Worm (Caenorhabditis elegans) whole organism, L3 larva: Measurements from ENCODE around the gene C55A6.1.

ENCODE experiments used
- R02D3.7 ChIP-seq: fragments of 150-350 bp; optimal IDR thresholded peaks from 2 replicates; lab custom pipeline; 2014; ENCODE audit warnings: missing biosample characterization, missing genetic modification characterization
- ZK546.5 ChIP-seq: sonication (generic microtip); optimal IDR thresholded peaks from 2 replicates; lab custom pipeline; 2017; ENCODE audit warnings: missing biosample characterization, missing genetic modification characterization
- aly-2 ChIP-seq: fragments of 150-350 bp; optimal IDR thresholded peaks from 2 replicates; lab custom pipeline; 2014; ENCODE audit warnings: missing biosample characterization, missing genetic modification characterization
- ama-1 ChIP-seq: fragments of 150-350 bp; optimal IDR thresholded peaks from 2 replicates; lab custom pipeline; 2018
- ceh-16 ChIP-seq: sonication (generic microtip); optimal IDR thresholded peaks from 2 replicates; lab custom pipeline; 2017; ENCODE audit warnings: missing biosample characterization, missing genetic modification characterization
- ceh-28 ChIP-seq: fragments of 150-350 bp; optimal IDR thresholded peaks from 2 replicates; lab custom pipeline; 2014; ENCODE audit warnings: missing biosample characterization, missing genetic modification reagents, missing genetic modification characterization
- ceh-82 ChIP-seq: fragments of 150-350 bp; optimal IDR thresholded peaks from 2 replicates; lab custom pipeline; 2014; ENCODE audit warnings: missing biosample characterization, missing genetic modification characterization
- ceh-9 ChIP-seq: sonication (generic microtip); optimal IDR thresholded peaks from 2 replicates; lab custom pipeline; 2018; ENCODE audit warnings: missing biosample characterization, missing genetic modification characterization
- egl-27 ChIP-seq: sonication (generic microtip); optimal IDR thresholded peaks from 4 replicates; lab custom pipeline; 2017; ENCODE audit warnings: missing biosample characterization, missing genetic modification reagents, missing genetic modification characterization
- elt-1 ChIP-seq: fragments of 150-350 bp; optimal IDR thresholded peaks from 2 replicates; lab custom pipeline; 2014; ENCODE audit warnings: missing biosample characterization, missing genetic modification characterization
- elt-2 ChIP-seq: sonication (generic microtip); optimal IDR thresholded peaks from 2 replicates; lab custom pipeline; 2016; ENCODE audit warnings: missing genetic modification reagents, mild to moderate bottlenecking, missing genetic modification characterization, missing compliant biosample characterization
- elt-3 ChIP-seq, 3 experiments: fragments of 150-350 bp in 1 of 3; sonication (generic microtip) in 2 of 3; optimal IDR thresholded peaks; 2 replicates in 2 of 3; 4 replicates in 1 of 3; lab custom pipeline; 2014 to 2017; ENCODE audit warnings: missing biosample characterization in 3 of 3, missing genetic modification characterization in 3 of 3
- fkh-10 ChIP-seq: sonication (generic microtip); optimal IDR thresholded peaks from 2 replicates; lab custom pipeline; 2017; ENCODE audit warnings: missing biosample characterization, missing genetic modification reagents, missing genetic modification characterization
- fkh-2 ChIP-seq: fragments of 150-350 bp; optimal IDR thresholded peaks from 2 replicates; lab custom pipeline; 2014; ENCODE audit warnings: missing biosample characterization, missing genetic modification reagents, missing genetic modification characterization
- hmg-11 ChIP-seq: sonication (generic microtip); optimal IDR thresholded peaks from 2 replicates; lab custom pipeline; 2016; ENCODE audit warnings: missing genetic modification characterization, missing compliant biosample characterization
- jun-1 ChIP-seq: fragments of 150-350 bp; optimal IDR thresholded peaks from 2 replicates; lab custom pipeline; 2014; ENCODE audit warnings: missing biosample characterization, missing genetic modification reagents, missing genetic modification characterization
- lin-15B ChIP-seq: fragments of 150-350 bp; optimal IDR thresholded peaks from 2 replicates; lab custom pipeline; 2014; ENCODE audit warnings: missing biosample characterization, missing genetic modification characterization
- lin-39 ChIP-seq: fragments of 150-350 bp; optimal IDR thresholded peaks from 2 replicates; lab custom pipeline; 2018; ENCODE audit warnings: missing biosample characterization, missing genetic modification reagents, missing genetic modification characterization
- lsy-12 ChIP-seq: sonication (generic microtip); optimal IDR thresholded peaks from 2 replicates; lab custom pipeline; 2016; ENCODE audit warnings: mild to moderate bottlenecking, missing genetic modification characterization, missing compliant biosample characterization
- mml-1 ChIP-seq: fragments of 150-350 bp; sonication (generic microtip); optimal IDR thresholded peaks from 3 replicates; lab custom pipeline; 2014; ENCODE audit warnings: missing biosample characterization, missing genetic modification characterization
- nfya-1 ChIP-seq: sonication (generic microtip); optimal IDR thresholded peaks from 2 replicates; lab custom pipeline; 2017; ENCODE audit warnings: missing genetic modification characterization, mild to moderate bottlenecking, missing compliant biosample characterization, antibody characterized with exemption, moderate library complexity; ENCODE audit not compliant: insufficient read depth
- nhr-12 ChIP-seq: fragments of 150-350 bp; optimal IDR thresholded peaks from 2 replicates; lab custom pipeline; 2014; ENCODE audit warnings: missing biosample characterization, missing genetic modification characterization
- nhr-23 ChIP-seq: fragments of 150-350 bp; optimal IDR thresholded peaks from 2 replicates; lab custom pipeline; 2014; ENCODE audit warnings: missing biosample characterization, missing genetic modification reagents, missing genetic modification characterization
- nhr-237 ChIP-seq: fragments of 150-350 bp; optimal IDR thresholded peaks from 2 replicates; lab custom pipeline; 2014; ENCODE audit warnings: missing biosample characterization, missing genetic modification characterization
- nhr-25 ChIP-seq: sonication (generic microtip); optimal IDR thresholded peaks from 2 replicates; lab custom pipeline; 2017; ENCODE audit warnings: missing biosample characterization, missing genetic modification characterization
- nhr-43 ChIP-seq: sonication (generic microtip); optimal IDR thresholded peaks from 2 replicates; lab custom pipeline; 2016; ENCODE audit warnings: mild to moderate bottlenecking, missing genetic modification characterization, missing compliant biosample characterization; ENCODE audit not compliant: poor library complexity, severe bottlenecking
- nhr-77 ChIP-seq: fragments of 150-350 bp; optimal IDR thresholded peaks from 2 replicates; lab custom pipeline; 2014; ENCODE audit warnings: missing biosample characterization, missing genetic modification characterization
- pha-4 ChIP-seq: fragments of 150-350 bp; optimal IDR thresholded peaks from 2 replicates; lab custom pipeline; 2014; ENCODE audit warnings: missing biosample characterization, missing genetic modification reagents, missing genetic modification characterization
- pqm-1 ChIP-seq: fragments of 150-350 bp; optimal IDR thresholded peaks from 2 replicates; lab custom pipeline; 2017; ENCODE audit warnings: missing biosample characterization, missing genetic modification characterization, inconsistent platforms
- skn-1 ChIP-seq: fragments of 150-350 bp; optimal IDR thresholded peaks from 2 replicates; lab custom pipeline; 2014; ENCODE audit warnings: missing biosample characterization, missing genetic modification characterization
- snpc-4 ChIP-seq: fragments of 150-350 bp; optimal IDR thresholded peaks from 2 replicates; lab custom pipeline; 2014; ENCODE audit warnings: missing biosample characterization, missing genetic modification characterization
- tbx-2 ChIP-seq: sonication (generic microtip); optimal IDR thresholded peaks from 2 replicates; lab custom pipeline; 2016; ENCODE audit warnings: mild to moderate bottlenecking, missing genetic modification characterization, missing compliant biosample characterization
- unc-39 ChIP-seq: sonication (generic microtip); optimal IDR thresholded peaks from 4 replicates; lab custom pipeline; 2017; ENCODE audit warnings: missing biosample characterization, missing genetic modification characterization
- unc-62 ChIP-seq: fragments of 150-350 bp; sonication (generic microtip); optimal IDR thresholded peaks from 4 replicates; lab custom pipeline; 2014; ENCODE audit warnings: missing biosample characterization, missing genetic modification reagents, missing genetic modification characterization
- zag-1 ChIP-seq: fragments of 150-350 bp; optimal IDR thresholded peaks from 2 replicates; lab custom pipeline; 2014; ENCODE audit warnings: missing biosample characterization, missing genetic modification characterization
- ztf-4 ChIP-seq: fragments of 150-350 bp; optimal IDR thresholded peaks from 2 replicates; lab custom pipeline; 2014; ENCODE audit warnings: missing biosample characterization, missing genetic modification characterization

Gene C55A6.1

ce11 chrV:11525338-11525737 is 20.6 kb upstream of the C55A6.1 start:
- TF ChIP-seq nhr-25 (tag; lab: Kevin White, UChicago) (peak; percentile 73), ztf-4 (tag; lab: Kevin White, UChicago) (no peak), hmg-11 (no peak), nhr-237 (tag; lab: Kevin White, UChicago) (no peak), lin-39 (tag; lab: Kevin White, UChicago) (no peak), tbx-2 (tag; lab: Kevin White, UChicago) (no peak), nhr-12 (tag; lab: Kevin White, UChicago) (no peak), nfya-1 (tag; lab: Kevin White, UChicago) (peak; percentile 61)

- TF ChIP-seq elt-3 (tag; optimal IDR thresholded peaks at IDR 0.05; lab: Kevin White, UChicago) (no peak), ceh-9 (tag; lab: Kevin White, UChicago) (no peak), nhr-77 (tag; lab: Kevin White, UChicago) (no peak), zag-1 (tag; lab: Kevin White, UChicago) (peak; percentile 19), pqm-1 (tag; lab: Kevin White, UChicago) (peak; percentile 23), mml-1 (tag; lab: Kevin White, UChicago) (no peak), elt-2 (tag; lab: Kevin White, UChicago) (peak; percentile 52), nhr-25 (tag; lab: Kevin White, UChicago) (peak; percentile 66), lin-15B (tag; lab: Kevin White, UChicago) (peak; percentile 87), nfya-1 (tag; lab: Kevin White, UChicago) (peak; percentile 85), snpc-4 (tag; lab: Kevin White, UChicago) (peak; percentile 70), ztf-4 (tag; lab: Kevin White, UChicago) (no peak), nhr-43 (tag; lab: Kevin White, UChicago) (peak; percentile 89), jun-1 (tag; lab: Kevin White, UChicago) (peak; percentile 86), aly-2 (peak; percentile 73), pha-4 (tag; lab: Kevin White, UChicago) (peak; percentile 90), egl-27 (peak; percentile 26), skn-1 (peak; percentile 74), ceh-82 (tag; lab: Kevin White, UChicago) (peak; percentile 67), lin-39 (tag; lab: Kevin White, UChicago) (peak; percentile 74), R02D3.7 (peak; percentile 77), ceh-16 (tag; lab: Kevin White, UChicago) (peak; percentile 26), tbx-2 (tag; lab: Kevin White, UChicago) (peak; percentile 79), nhr-23 (tag; lab: Kevin White, UChicago) (peak; percentile 80), fkh-2 (tag; lab: Kevin White, UChicago) (no peak), ZK546.5 (tag; lab: Kevin White, UChicago) (no peak), ceh-28 (tag; lab: Kevin White, UChicago) (peak; percentile 61), fkh-10 (peak; percentile 30), lsy-12 (tag; lab: Kevin White, UChicago) (peak; percentile 79), unc-62 (no peak)
Measured at ce11 chrV:11521448-11521847, 16.7 kb upstream of the C55A6.1 start, which contains the start of gene pafo-1. pafo-1 (plus strand) TSS chrV:11521703.

- TF ChIP-seq lsy-12 (tag; lab: Kevin White, UChicago) (no peak), unc-39 (tag; lab: Kevin White, UChicago) (no peak), ceh-9 (tag; lab: Kevin White, UChicago) (no peak), nfya-1 (tag; lab: Kevin White, UChicago) (no peak), elt-3 (tag; optimal IDR thresholded peaks at IDR 0.05; lab: Kevin White, UChicago) (no peak), fkh-2 (tag; lab: Kevin White, UChicago) (no peak), nhr-25 (tag; lab: Kevin White, UChicago) (no peak), nhr-43 (tag; lab: Kevin White, UChicago) (no peak), snpc-4 (tag; lab: Kevin White, UChicago) (no peak), nhr-77 (tag; lab: Kevin White, UChicago) (no peak), nhr-12 (tag; lab: Kevin White, UChicago) (no peak), ama-1 (lab: Kevin White, UChicago) (no peak)
Measured at ce11 chrV:11520215-11520614, 15.4 kb upstream of the C55A6.1 start, which contains the start of the genes C55A6.11 and C55A6.7. C55A6.11 (plus strand) TSS chrV:11520515. C55A6.7 (minus strand) TSS chrV:11520530.

ce11 chrV:11517789-11518188 is 13.0 kb upstream of the C55A6.1 start, which contains the start of gene C55A6.4:
C55A6.4 (minus strand) TSS chrV:11517889.
- TF ChIP-seq ZK546.5 (tag; lab: Kevin White, UChicago) (no peak), elt-1 (no peak), ceh-16 (tag; lab: Kevin White, UChicago) (no peak), egl-27 (no peak)
